Fruit fly (Drosophila melanogaster) whole organism, prepupa: ENCODE measurements around the gene CG5412.

Experiments
- Blimp-1 ChIP-seq: fragments of 200-800 bp; sonication (Bioruptor generic); optimal IDR thresholded peaks from 3 replicates; lab custom pipeline; 2017; ENCODE audit warnings: missing biosample characterization, missing genetic modification characterization, mild to moderate bottlenecking, moderate library complexity, missing genetic modification reagents
- CG10669 ChIP-seq: fragments of 200-800 bp; sonication (Bioruptor generic); optimal IDR thresholded peaks from 3 replicates; lab custom pipeline; 2018; ENCODE audit warnings: missing biosample characterization, mild to moderate bottlenecking, missing genetic modification characterization, moderate library complexity
- CG11902 ChIP-seq: fragments of 200-800 bp; sonication (Bioruptor generic); optimal IDR thresholded peaks from 3 replicates; lab custom pipeline; 2016; ENCODE audit warnings: missing biosample characterization, missing genetic modification characterization
- CG15336 ChIP-seq: fragments of 200-800 bp; sonication (Bioruptor generic); IDR thresholded peaks from 2 replicates; pipeline ENCODE4 v1.3.6; 2022; ENCODE audit warnings: missing biosample characterization, missing genetic modification characterization
- CG1621 ChIP-seq: fragments of 200-800 bp; sonication (Bioruptor generic); optimal IDR thresholded peaks from 3 replicates; lab custom pipeline; 2018; ENCODE audit warnings: missing biosample characterization, mild to moderate bottlenecking, missing genetic modification characterization
- CG31627 ChIP-seq: fragments of 200-800 bp; sonication (Bioruptor generic); optimal IDR thresholded peaks from 3 replicates; lab custom pipeline; 2016; ENCODE audit warnings: missing biosample characterization, missing genetic modification characterization
- CG32006 ChIP-seq: fragments of 200-800 bp; sonication (Bioruptor generic); optimal IDR thresholded peaks from 3 replicates; lab custom pipeline; 2017; ENCODE audit warnings: missing biosample characterization, mild to moderate bottlenecking, missing genetic modification characterization
- CG34406 ChIP-seq: fragments of 200-800 bp; sonication (Bioruptor generic); optimal IDR thresholded peaks from 3 replicates; lab custom pipeline; 2016; ENCODE audit warnings: missing biosample characterization, missing genetic modification characterization
- CG3919 ChIP-seq: fragments of 200-800 bp; sonication (Bioruptor generic); optimal IDR thresholded peaks from 3 replicates; lab custom pipeline; 2016; ENCODE audit warnings: missing biosample characterization, missing genetic modification characterization
- CG6163 ChIP-seq: fragments of 200-800 bp; sonication (Bioruptor generic); IDR thresholded peaks from 3 replicates; pipeline ENCODE4 v1.3.6; 2022; ENCODE audit warnings: missing biosample characterization, missing genetic modification characterization
- CG6792 ChIP-seq: fragments of 200-800 bp; sonication (Bioruptor generic); optimal IDR thresholded peaks from 3 replicates; lab custom pipeline; 2016; ENCODE audit warnings: missing biosample characterization, missing genetic modification characterization
- CG6808 ChIP-seq: fragments of 200-800 bp; sonication (Bioruptor generic); optimal IDR thresholded peaks from 3 replicates; lab custom pipeline; 2017; ENCODE audit warnings: missing biosample characterization, missing genetic modification characterization, mild to moderate bottlenecking, moderate library complexity, missing genetic modification reagents
- CG6854 ChIP-seq: fragments of 200-800 bp; sonication (Bioruptor generic); optimal IDR thresholded peaks from 2 replicates; lab custom pipeline; 2017; ENCODE audit warnings: missing biosample characterization, mild to moderate bottlenecking, missing genetic modification characterization
- CG7368 ChIP-seq: fragments of 200-800 bp; sonication (Bioruptor generic); optimal IDR thresholded peaks from 3 replicates; lab custom pipeline; 2016; ENCODE audit warnings: missing biosample characterization, missing genetic modification characterization
- CG8119 ChIP-seq: fragments of 200-800 bp; sonication (Bioruptor generic); IDR thresholded peaks from 3 replicates; pipeline ENCODE4 v1.3.6; 2022; ENCODE audit warnings: missing biosample characterization, missing genetic modification characterization
- CG8319 ChIP-seq: fragments of 200-800 bp; sonication (Bioruptor generic); optimal IDR thresholded peaks from 3 replicates; lab custom pipeline; 2016; ENCODE audit warnings: missing biosample characterization, missing genetic modification characterization
- CG8632 ChIP-seq: fragments of 200-800 bp; sonication (Bioruptor generic); optimal IDR thresholded peaks from 3 replicates; lab custom pipeline; 2016; ENCODE audit warnings: missing biosample characterization, missing genetic modification characterization
- CG9139 ChIP-seq: fragments of 200-800 bp; sonication (Bioruptor generic); optimal IDR thresholded peaks from 3 replicates; lab custom pipeline; 2017; ENCODE audit warnings: missing biosample characterization, mild to moderate bottlenecking, missing genetic modification characterization
- Eip75B ChIP-seq: fragments of 200-800 bp; sonication (Bioruptor generic); optimal IDR thresholded peaks from 3 replicates; lab custom pipeline; 2016; ENCODE audit warnings: missing biosample characterization, missing genetic modification characterization
- Eip78C ChIP-seq: fragments of 200-800 bp; sonication (Bioruptor generic); peaks from one replicate; lab custom pipeline; 2016; ENCODE audit warnings: missing biosample characterization, missing genetic modification characterization
- Ets21C ChIP-seq: fragments of 200-800 bp; sonication (Bioruptor generic); optimal IDR thresholded peaks from 3 replicates; lab custom pipeline; 2016; ENCODE audit warnings: missing biosample characterization, missing genetic modification characterization
- Ets96B ChIP-seq: fragments of 200-800 bp; optimal IDR thresholded peaks from 2 replicates; lab custom pipeline; 2019; ENCODE audit warnings: missing biosample characterization, mild to moderate bottlenecking, missing genetic modification characterization, moderate library complexity
- Gug ChIP-seq: fragments of 200-800 bp; sonication (Bioruptor generic); IDR thresholded peaks from 2 replicates; pipeline ENCODE4 v1.3.6; 2022; ENCODE audit warnings: missing biosample characterization, missing genetic modification characterization
- Hr38 ChIP-seq: sonication (Bioruptor generic); optimal IDR thresholded peaks from 2 replicates; lab custom pipeline; 2016; ENCODE audit warnings: missing biosample characterization, missing genetic modification characterization
- Hr4 ChIP-seq: fragments of 200-800 bp; sonication (Bioruptor generic); optimal IDR thresholded peaks from 3 replicates; lab custom pipeline; 2016; ENCODE audit warnings: missing biosample characterization, missing genetic modification characterization
- Lpt ChIP-seq: fragments of 200-800 bp; sonication (Bioruptor generic); optimal IDR thresholded peaks from 3 replicates; lab custom pipeline; 2016; ENCODE audit warnings: missing biosample characterization, missing genetic modification characterization
- Met ChIP-seq: fragments of 200-800 bp; sonication (Bioruptor generic); optimal IDR thresholded peaks from 3 replicates; lab custom pipeline; 2016; ENCODE audit warnings: missing biosample characterization, missing genetic modification characterization
- Smox ChIP-seq: fragments of 200-800 bp; sonication (Bioruptor generic); optimal IDR thresholded peaks from 3 replicates; lab custom pipeline; 2016; ENCODE audit warnings: missing biosample characterization, missing genetic modification characterization
- Sox14 ChIP-seq: fragments of 200-800 bp; sonication (Bioruptor generic); optimal IDR thresholded peaks from 3 replicates; lab custom pipeline; 2016; ENCODE audit warnings: missing biosample characterization, missing genetic modification characterization
- acj6 ChIP-seq: fragments of 200-800 bp; sonication (Bioruptor generic); optimal IDR thresholded peaks from 3 replicates; lab custom pipeline; 2016; ENCODE audit warnings: missing biosample characterization, missing genetic modification characterization
- cyc ChIP-seq: fragments of 200-800 bp; sonication (Bioruptor generic); optimal IDR thresholded peaks from 3 replicates; lab custom pipeline; 2016; ENCODE audit warnings: missing biosample characterization, missing genetic modification characterization
- dac ChIP-seq: fragments of 200-800 bp; sonication (Bioruptor generic); optimal IDR thresholded peaks from 2 replicates; lab custom pipeline; 2017; ENCODE audit warnings: missing biosample characterization, mild to moderate bottlenecking, missing genetic modification characterization
- dsx ChIP-seq: fragments of 200-800 bp; optimal IDR thresholded peaks from 3 replicates; lab custom pipeline; 2019; ENCODE audit warnings: missing biosample characterization, mild to moderate bottlenecking, missing genetic modification characterization, moderate library complexity; ENCODE audit not compliant: poor library complexity, severe bottlenecking
- eg ChIP-seq: fragments of 200-800 bp; sonication (Bioruptor generic); IDR thresholded peaks from 3 replicates; pipeline ENCODE4 v1.3.6; 2022; ENCODE audit warnings: missing biosample characterization, missing genetic modification characterization
- esn ChIP-seq: fragments of 200-800 bp; sonication (Bioruptor generic); optimal IDR thresholded peaks from 2 replicates; lab custom pipeline; 2016; ENCODE audit warnings: missing biosample characterization, mild to moderate bottlenecking, missing genetic modification characterization, moderate library complexity
- fd59A ChIP-seq: fragments of 200-800 bp; sonication (Bioruptor generic); optimal IDR thresholded peaks from 2 replicates; lab custom pipeline; 2017; ENCODE audit warnings: missing biosample characterization, mild to moderate bottlenecking, missing genetic modification characterization, missing genetic modification reagents
- fd85E ChIP-seq: fragments of 200-800 bp; sonication (Bioruptor generic); optimal IDR thresholded peaks from 3 replicates; lab custom pipeline; 2016; ENCODE audit warnings: missing biosample characterization, missing genetic modification characterization
- lz ChIP-seq: fragments of 200-800 bp; sonication (Bioruptor generic); optimal IDR thresholded peaks from 3 replicates; lab custom pipeline; 2016; ENCODE audit warnings: missing biosample characterization, missing genetic modification characterization
- salr ChIP-seq, 2 experiments: fragments of 200-800 bp; sonication (Bioruptor generic); optimal IDR thresholded peaks; 3 replicates each; lab custom pipeline; 2016 to 2018; ENCODE audit warnings: missing biosample characterization in 2 of 2, missing genetic modification characterization in 2 of 2, mild to moderate bottlenecking in 1 of 2
- spab ChIP-seq: fragments of 200-800 bp; sonication (Bioruptor generic); optimal IDR thresholded peaks from 2 replicates; lab custom pipeline; 2017; ENCODE audit warnings: missing biosample characterization, mild to moderate bottlenecking, missing genetic modification characterization, missing genetic modification reagents
- ss ChIP-seq, 2 experiments: fragments of 200-800 bp; sonication (Bioruptor generic); optimal IDR thresholded peaks; 2 replicates in 1 of 2; 3 replicates in 1 of 2; lab custom pipeline; 2017 to 2018; ENCODE audit warnings: mild to moderate bottlenecking in 2 of 2, missing biosample characterization in 2 of 2, missing genetic modification characterization in 2 of 2, moderate library complexity in 1 of 2
- svp ChIP-seq: fragments of 200-800 bp; sonication (Bioruptor generic); peaks from one replicate; lab custom pipeline; 2016; ENCODE audit warnings: missing biosample characterization, missing genetic modification characterization
- topi ChIP-seq: fragments of 200-800 bp; sonication (Bioruptor generic); optimal IDR thresholded peaks from 3 replicates; lab custom pipeline; 2016; ENCODE audit warnings: missing biosample characterization, missing genetic modification characterization
- vri ChIP-seq: fragments of 200-800 bp; sonication (Bioruptor generic); optimal IDR thresholded peaks from 3 replicates; lab custom pipeline; 2016; ENCODE audit warnings: missing biosample characterization, mild to moderate bottlenecking, missing genetic modification characterization

CG5412 gene

DNA sequence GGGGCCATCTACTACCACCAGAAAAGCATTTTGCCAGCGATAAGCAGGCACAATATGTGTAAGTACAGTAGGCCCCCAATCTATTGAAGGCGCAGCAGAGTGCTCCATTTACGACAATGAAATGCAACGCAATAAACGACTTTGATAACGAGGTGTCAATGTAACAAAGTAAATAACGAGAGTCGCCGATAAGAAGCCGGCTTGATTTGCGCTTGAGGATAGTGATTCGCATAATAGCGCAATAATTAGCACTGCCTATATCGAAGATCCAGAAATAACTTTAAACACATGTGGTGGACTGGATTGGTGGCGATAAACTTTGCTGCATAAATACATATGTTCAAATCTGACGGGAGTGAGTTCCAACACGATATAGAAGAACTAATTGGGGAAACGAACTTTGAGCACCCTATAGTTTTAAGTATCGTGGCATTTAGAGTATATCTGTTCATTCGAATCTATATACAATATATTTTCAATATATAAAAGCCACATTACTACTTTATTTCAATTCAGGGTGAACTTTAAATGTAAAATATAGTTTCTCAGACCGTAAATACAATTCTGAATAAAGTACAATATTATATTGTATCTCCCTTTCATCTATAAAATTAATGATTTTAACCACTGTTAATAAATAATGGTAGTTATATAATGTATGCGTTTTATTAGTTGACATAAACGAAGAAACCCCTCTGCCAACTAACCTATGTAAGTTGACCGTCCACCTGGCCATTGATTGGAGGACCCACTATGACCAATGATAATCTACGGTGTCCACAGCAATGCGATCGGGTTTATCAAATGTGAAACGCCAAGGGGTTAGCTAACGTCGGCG lies 27.6 kb upstream of the CG5412 start (continued):
- TF ChIP-seq Eip75B (GFP tag; lab: Kevin White, UChicago) (no peak), CG3919 (GFP tag; lab: Kevin White, UChicago) (no peak), eg (0 out of 3 replicates have a peak, but pooled peaks have one; percentile 34), CG10669 (GFP tag; lab: Kevin White, UChicago) (peak; percentile 6), vri (GFP tag; lab: Kevin White, UChicago) (peak; percentile 67), Smox (GFP tag; lab: Kevin White, UChicago) (no peak), CG11902 (GFP tag; lab: Kevin White, UChicago) (no peak), CG9139 (GFP tag; lab: Kevin White, UChicago) (no peak), CG6854 (GFP tag; lab: Kevin White, UChicago) (no peak), fd59A (GFP tag; lab: Kevin White, UChicago) (no peak), svp (GFP tag; lab: Kevin White, UChicago) (peak; percentile 77), CG31627 (GFP tag; lab: Kevin White, UChicago) (no peak), Blimp-1 (GFP tag; lab: Kevin White, UChicago) (no peak), Ets96B (tag; lab: Kevin White, UChicago) (no peak), CG32006 (GFP tag; lab: Kevin White, UChicago) (no peak), Sox14 (GFP tag; lab: Kevin White, UChicago) (peak; percentile 36), cyc (GFP tag; lab: Kevin White, UChicago) (no peak)

DNA sequence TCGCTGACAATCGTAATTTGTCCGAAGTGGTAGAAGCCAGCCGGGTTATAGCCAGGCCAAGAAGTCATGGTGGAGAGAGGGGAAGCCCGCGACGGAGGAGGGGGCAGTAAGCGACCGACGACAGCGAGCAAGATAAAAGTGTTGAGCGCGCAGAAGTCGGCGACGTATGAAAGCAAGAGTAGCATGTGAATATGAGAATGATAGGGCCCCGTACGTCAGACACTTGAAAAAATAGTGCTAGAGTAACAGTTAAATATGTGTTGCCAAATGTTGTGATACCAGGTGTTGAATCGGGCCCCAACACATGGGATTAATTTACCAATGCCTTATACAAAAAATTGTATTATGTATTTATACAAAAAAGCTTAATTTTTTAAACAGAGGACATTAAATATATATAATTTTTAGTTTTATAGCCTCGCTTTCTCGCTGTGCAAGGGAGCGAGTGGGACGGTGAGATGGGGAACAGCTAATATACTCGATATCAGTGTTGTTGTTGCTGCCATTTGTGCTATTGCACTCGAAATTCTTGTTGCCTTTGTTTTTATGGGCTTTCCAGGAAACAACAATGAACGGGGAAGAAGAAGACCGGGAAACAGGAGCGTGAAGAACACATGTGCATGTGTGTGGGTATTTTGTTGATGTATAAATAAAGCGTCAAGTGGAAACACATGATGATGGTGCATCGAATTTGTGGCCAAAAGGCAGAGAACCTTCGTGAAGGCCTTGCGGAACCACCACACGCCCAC lies 26.8 kb upstream of the CG5412 start:
- TF ChIP-seq Gug (GFP tag; lab: Robert Waterston, UW) (peak; percentile 72), salr (GFP tag; optimal IDR thresholded peaks at IDR 0.05; lab: Kevin White, UChicago) (peak; percentile 77 to 80), CG6854 (GFP tag; lab: Kevin White, UChicago) (peak; percentile 63), Ets21C (GFP tag; lab: Kevin White, UChicago) (peak; percentile 30), Met (GFP tag; lab: Kevin White, UChicago) (peak; percentile 85), CG8319 (GFP tag; lab: Kevin White, UChicago) (peak; percentile 87), topi (GFP tag; lab: Kevin White, UChicago) (peak; percentile 78), Ets96B (tag; lab: Kevin White, UChicago) (peak; percentile 91), CG6792 (GFP tag; lab: Kevin White, UChicago) (peak; percentile 83), CG8632 (GFP tag; lab: Kevin White, UChicago) (peak; percentile 89), eg (peak; percentile 80), esn (GFP tag; lab: Kevin White, UChicago) (peak; percentile 82), fd85E (GFP tag; lab: Kevin White, UChicago) (peak; percentile 65), cyc (GFP tag; lab: Kevin White, UChicago) (peak; percentile 78), CG1621 (tag; lab: Kevin White, UChicago) (peak; percentile 81), acj6 (GFP tag; lab: Kevin White, UChicago) (peak; percentile 90), vri (GFP tag; lab: Kevin White, UChicago) (peak; percentile 74), CG7368 (peak; percentile 79), dsx (GFP tag; lab: Kevin White, UChicago) (peak; percentile 84), fd59A (GFP tag; lab: Kevin White, UChicago) (peak; percentile 85), Hr38 (GFP tag; lab: Kevin White, UChicago) (no peak), CG6808 (GFP tag; lab: Kevin White, UChicago) (peak; percentile 85), CG34406 (GFP tag; lab: Kevin White, UChicago) (peak; percentile 89), CG6163 (GFP tag; lab: Robert Waterston, UW) (peak; percentile 90), Smox (GFP tag; lab: Kevin White, UChicago) (peak; percentile 76), CG32006 (GFP tag; lab: Kevin White, UChicago) (peak; percentile 90), CG8119 (peak; percentile 89), spab (GFP tag; lab: Kevin White, UChicago) (peak; percentile 78), Eip78C (GFP tag; lab: Kevin White, UChicago) (peak; percentile 94), ss (GFP tag; optimal IDR thresholded peaks at IDR 0.05; lab: Kevin White, UChicago) (peak; percentile 67 to 88), CG31627 (GFP tag; lab: Kevin White, UChicago) (peak; percentile 75), CG3919 (GFP tag; lab: Kevin White, UChicago) (peak; percentile 92), CG15336 (GFP tag; lab: Robert Waterston, UW) (peak; percentile 87), dac (GFP tag; lab: Kevin White, UChicago) (peak; percentile 77), Blimp-1 (GFP tag; lab: Kevin White, UChicago) (peak; percentile 64), Eip75B (GFP tag; lab: Kevin White, UChicago) (peak; percentile 84), lz (GFP tag; lab: Kevin White, UChicago) (peak; percentile 71), Hr4 (peak; percentile 79), Lpt (GFP tag; lab: Kevin White, UChicago) (peak; percentile 80)
